Fruit fly (Drosophila melanogaster) whole organism, prepupa: ENCODE measurements around the gene CG45064.

Experiments
- Blimp-1 ChIP-seq: fragments of 200-800 bp; sonication (Bioruptor generic); optimal IDR thresholded peaks from 3 replicates; lab custom pipeline; 2017; ENCODE audit warnings: missing biosample characterization, missing genetic modification characterization, mild to moderate bottlenecking, moderate library complexity, missing genetic modification reagents
- CG10631 ChIP-seq: fragments of 200-800 bp; sonication (Bioruptor generic); optimal IDR thresholded peaks from 2 replicates; lab custom pipeline; 2016; ENCODE audit warnings: missing biosample characterization, missing genetic modification characterization
- CG10669 ChIP-seq: fragments of 200-800 bp; sonication (Bioruptor generic); optimal IDR thresholded peaks from 3 replicates; lab custom pipeline; 2018; ENCODE audit warnings: missing biosample characterization, mild to moderate bottlenecking, missing genetic modification characterization, moderate library complexity
- CG11294 ChIP-seq: fragments of 200-800 bp; sonication (Bioruptor generic); IDR thresholded peaks from 2 replicates; pipeline ENCODE4 v1.3.6; 2022; ENCODE audit warnings: missing biosample characterization, missing genetic modification characterization
- CG11762 ChIP-seq: fragments of 200-800 bp; sonication (Bioruptor generic); optimal IDR thresholded peaks from 3 replicates; lab custom pipeline; 2016; ENCODE audit warnings: missing biosample characterization, missing genetic modification characterization; ENCODE audit not compliant: insufficient read depth
- CG11902 ChIP-seq: fragments of 200-800 bp; sonication (Bioruptor generic); optimal IDR thresholded peaks from 3 replicates; lab custom pipeline; 2016; ENCODE audit warnings: missing biosample characterization, missing genetic modification characterization
- CG15336 ChIP-seq: fragments of 200-800 bp; sonication (Bioruptor generic); IDR thresholded peaks from 2 replicates; pipeline ENCODE4 v1.3.6; 2022; ENCODE audit warnings: missing biosample characterization, missing genetic modification characterization
- CG1621 ChIP-seq: fragments of 200-800 bp; sonication (Bioruptor generic); optimal IDR thresholded peaks from 3 replicates; lab custom pipeline; 2018; ENCODE audit warnings: missing biosample characterization, mild to moderate bottlenecking, missing genetic modification characterization
- CG16779 ChIP-seq: fragments of 200-800 bp; sonication (Bioruptor generic); optimal IDR thresholded peaks from 3 replicates; lab custom pipeline; 2017; ENCODE audit warnings: missing biosample characterization, mild to moderate bottlenecking, missing genetic modification characterization
- CG3032 ChIP-seq: fragments of 200-800 bp; optimal IDR thresholded peaks from 2 replicates; lab custom pipeline; 2019; ENCODE audit warnings: missing biosample characterization, mild to moderate bottlenecking, missing genetic modification characterization, moderate library complexity
- CG32006 ChIP-seq: fragments of 200-800 bp; sonication (Bioruptor generic); optimal IDR thresholded peaks from 3 replicates; lab custom pipeline; 2017; ENCODE audit warnings: missing biosample characterization, mild to moderate bottlenecking, missing genetic modification characterization
- CG34406 ChIP-seq: fragments of 200-800 bp; sonication (Bioruptor generic); optimal IDR thresholded peaks from 3 replicates; lab custom pipeline; 2016; ENCODE audit warnings: missing biosample characterization, missing genetic modification characterization
- CG3919 ChIP-seq: fragments of 200-800 bp; sonication (Bioruptor generic); optimal IDR thresholded peaks from 3 replicates; lab custom pipeline; 2016; ENCODE audit warnings: missing biosample characterization, missing genetic modification characterization
- CG4318 ChIP-seq: fragments of 200-800 bp; sonication (Bioruptor generic); optimal IDR thresholded peaks from 3 replicates; lab custom pipeline; 2017; ENCODE audit warnings: missing biosample characterization, mild to moderate bottlenecking, missing genetic modification characterization
- CG6163 ChIP-seq: fragments of 200-800 bp; sonication (Bioruptor generic); IDR thresholded peaks from 3 replicates; pipeline ENCODE4 v1.3.6; 2022; ENCODE audit warnings: missing biosample characterization, missing genetic modification characterization
- CG6276 ChIP-seq: fragments of 200-800 bp; sonication (Bioruptor generic); optimal IDR thresholded peaks from 2 replicates; lab custom pipeline; 2017; ENCODE audit warnings: missing biosample characterization, mild to moderate bottlenecking, missing genetic modification characterization
- CG6792 ChIP-seq: fragments of 200-800 bp; sonication (Bioruptor generic); optimal IDR thresholded peaks from 3 replicates; lab custom pipeline; 2016; ENCODE audit warnings: missing biosample characterization, missing genetic modification characterization
- CG6808 ChIP-seq: fragments of 200-800 bp; sonication (Bioruptor generic); optimal IDR thresholded peaks from 3 replicates; lab custom pipeline; 2017; ENCODE audit warnings: missing biosample characterization, missing genetic modification characterization, mild to moderate bottlenecking, moderate library complexity, missing genetic modification reagents
- CG6854 ChIP-seq: fragments of 200-800 bp; sonication (Bioruptor generic); optimal IDR thresholded peaks from 2 replicates; lab custom pipeline; 2017; ENCODE audit warnings: missing biosample characterization, mild to moderate bottlenecking, missing genetic modification characterization
- CG7368 ChIP-seq: fragments of 200-800 bp; sonication (Bioruptor generic); optimal IDR thresholded peaks from 3 replicates; lab custom pipeline; 2016; ENCODE audit warnings: missing biosample characterization, missing genetic modification characterization
- CG8119 ChIP-seq: fragments of 200-800 bp; sonication (Bioruptor generic); IDR thresholded peaks from 3 replicates; pipeline ENCODE4 v1.3.6; 2022; ENCODE audit warnings: missing biosample characterization, missing genetic modification characterization
- CG8319 ChIP-seq: fragments of 200-800 bp; sonication (Bioruptor generic); optimal IDR thresholded peaks from 3 replicates; lab custom pipeline; 2016; ENCODE audit warnings: missing biosample characterization, missing genetic modification characterization
- CG8632 ChIP-seq: fragments of 200-800 bp; sonication (Bioruptor generic); optimal IDR thresholded peaks from 3 replicates; lab custom pipeline; 2016; ENCODE audit warnings: missing biosample characterization, missing genetic modification characterization
- CG9139 ChIP-seq: fragments of 200-800 bp; sonication (Bioruptor generic); optimal IDR thresholded peaks from 3 replicates; lab custom pipeline; 2017; ENCODE audit warnings: missing biosample characterization, mild to moderate bottlenecking, missing genetic modification characterization
- Eip78C ChIP-seq: fragments of 200-800 bp; sonication (Bioruptor generic); peaks from one replicate; lab custom pipeline; 2016; ENCODE audit warnings: missing biosample characterization, missing genetic modification characterization
- Eip93F ChIP-seq: fragments of 200-800 bp; sonication (Bioruptor generic); optimal IDR thresholded peaks from 2 replicates; lab custom pipeline; 2016; ENCODE audit warnings: missing biosample characterization, mild to moderate bottlenecking, missing genetic modification characterization
- Ets21C ChIP-seq: fragments of 200-800 bp; sonication (Bioruptor generic); optimal IDR thresholded peaks from 3 replicates; lab custom pipeline; 2016; ENCODE audit warnings: missing biosample characterization, missing genetic modification characterization
- Ets96B ChIP-seq: fragments of 200-800 bp; optimal IDR thresholded peaks from 2 replicates; lab custom pipeline; 2019; ENCODE audit warnings: missing biosample characterization, mild to moderate bottlenecking, missing genetic modification characterization, moderate library complexity
- Gug ChIP-seq: fragments of 200-800 bp; sonication (Bioruptor generic); IDR thresholded peaks from 2 replicates; pipeline ENCODE4 v1.3.6; 2022; ENCODE audit warnings: missing biosample characterization, missing genetic modification characterization
- Hr38 ChIP-seq: sonication (Bioruptor generic); optimal IDR thresholded peaks from 2 replicates; lab custom pipeline; 2016; ENCODE audit warnings: missing biosample characterization, missing genetic modification characterization
- Hr4 ChIP-seq: fragments of 200-800 bp; sonication (Bioruptor generic); optimal IDR thresholded peaks from 3 replicates; lab custom pipeline; 2016; ENCODE audit warnings: missing biosample characterization, missing genetic modification characterization
- Lpt ChIP-seq: fragments of 200-800 bp; sonication (Bioruptor generic); optimal IDR thresholded peaks from 3 replicates; lab custom pipeline; 2016; ENCODE audit warnings: missing biosample characterization, missing genetic modification characterization
- Met ChIP-seq: fragments of 200-800 bp; sonication (Bioruptor generic); optimal IDR thresholded peaks from 3 replicates; lab custom pipeline; 2016; ENCODE audit warnings: missing biosample characterization, missing genetic modification characterization
- Smox ChIP-seq: fragments of 200-800 bp; sonication (Bioruptor generic); optimal IDR thresholded peaks from 3 replicates; lab custom pipeline; 2016; ENCODE audit warnings: missing biosample characterization, missing genetic modification characterization
- achi ChIP-seq: fragments of 200-800 bp; sonication (Bioruptor generic); optimal IDR thresholded peaks from 3 replicates; lab custom pipeline; 2016; ENCODE audit warnings: missing biosample characterization, missing genetic modification characterization
- cyc ChIP-seq: fragments of 200-800 bp; sonication (Bioruptor generic); optimal IDR thresholded peaks from 3 replicates; lab custom pipeline; 2016; ENCODE audit warnings: missing biosample characterization, missing genetic modification characterization
- dsx ChIP-seq: fragments of 200-800 bp; optimal IDR thresholded peaks from 3 replicates; lab custom pipeline; 2019; ENCODE audit warnings: missing biosample characterization, mild to moderate bottlenecking, missing genetic modification characterization, moderate library complexity; ENCODE audit not compliant: poor library complexity, severe bottlenecking
- eg ChIP-seq: fragments of 200-800 bp; sonication (Bioruptor generic); IDR thresholded peaks from 3 replicates; pipeline ENCODE4 v1.3.6; 2022; ENCODE audit warnings: missing biosample characterization, missing genetic modification characterization
- esn ChIP-seq: fragments of 200-800 bp; sonication (Bioruptor generic); optimal IDR thresholded peaks from 2 replicates; lab custom pipeline; 2016; ENCODE audit warnings: missing biosample characterization, mild to moderate bottlenecking, missing genetic modification characterization, moderate library complexity
- fd85E ChIP-seq: fragments of 200-800 bp; sonication (Bioruptor generic); optimal IDR thresholded peaks from 3 replicates; lab custom pipeline; 2016; ENCODE audit warnings: missing biosample characterization, missing genetic modification characterization
- fkh ChIP-seq: fragments of 200-800 bp; sonication (Bioruptor generic); optimal IDR thresholded peaks from 3 replicates; lab custom pipeline; 2017; ENCODE audit warnings: missing biosample characterization, mild to moderate bottlenecking, missing genetic modification characterization, moderate library complexity
- lz ChIP-seq: fragments of 200-800 bp; sonication (Bioruptor generic); optimal IDR thresholded peaks from 3 replicates; lab custom pipeline; 2016; ENCODE audit warnings: missing biosample characterization, missing genetic modification characterization
- net ChIP-seq: fragments of 200-800 bp; sonication (Bioruptor generic); optimal IDR thresholded peaks from 3 replicates; lab custom pipeline; 2016; ENCODE audit warnings: missing biosample characterization, missing genetic modification characterization
- pdm3 ChIP-seq: fragments of 200-800 bp; sonication (Bioruptor generic); optimal IDR thresholded peaks from 3 replicates; lab custom pipeline; 2016; ENCODE audit warnings: missing biosample characterization, missing genetic modification characterization
- salr ChIP-seq, 2 experiments: fragments of 200-800 bp; sonication (Bioruptor generic); optimal IDR thresholded peaks; 3 replicates each; lab custom pipeline; 2016 to 2018; ENCODE audit warnings: missing biosample characterization in 2 of 2, missing genetic modification characterization in 2 of 2, mild to moderate bottlenecking in 1 of 2
- spab ChIP-seq: fragments of 200-800 bp; sonication (Bioruptor generic); optimal IDR thresholded peaks from 2 replicates; lab custom pipeline; 2017; ENCODE audit warnings: missing biosample characterization, mild to moderate bottlenecking, missing genetic modification characterization, missing genetic modification reagents
- svp ChIP-seq: fragments of 200-800 bp; sonication (Bioruptor generic); peaks from one replicate; lab custom pipeline; 2016; ENCODE audit warnings: missing biosample characterization, missing genetic modification characterization
- topi ChIP-seq: fragments of 200-800 bp; sonication (Bioruptor generic); optimal IDR thresholded peaks from 3 replicates; lab custom pipeline; 2016; ENCODE audit warnings: missing biosample characterization, missing genetic modification characterization
- vri ChIP-seq: fragments of 200-800 bp; sonication (Bioruptor generic); optimal IDR thresholded peaks from 3 replicates; lab custom pipeline; 2016; ENCODE audit warnings: missing biosample characterization, mild to moderate bottlenecking, missing genetic modification characterization

Gene CG45064

dm6 chrX:14905499-14906044 is 23.2 kb upstream of the CG45064 start, which contains the start of gene CG9512:
TSS of gene CG9512 (minus strand) at chrX:14905549.
- TF ChIP-seq vri (GFP tag; lab: Kevin White, UChicago): peak; percentile 87
- peak; percentile 68 for TF ChIP-seq svp
- TF ChIP-seq CG6792: no peak
- peak; percentile 34 for TF ChIP-seq fkh (GFP tag; lab: Kevin White, UChicago)
- TF ChIP-seq, all 60 proteins: peak for 3

- TF ChIP-seq CG6163 (GFP tag; lab: Robert Waterston, UW): 0 out of 3 replicates have a peak, but pooled peaks have one; percentile 24
- no peak for TF ChIP-seq CG3032 (tag; lab: Kevin White, UChicago)
- TF ChIP-seq dsx (GFP tag; lab: Kevin White, UChicago): no peak
- TF ChIP-seq svp: peak; percentile 75
- TF ChIP-seq CG4318 (GFP tag; lab: Kevin White, UChicago): peak; percentile 46
- peak; percentile 79 for TF ChIP-seq CG34406 (GFP tag; lab: Kevin White, UChicago)
- peak; percentile 73 for TF ChIP-seq Smox (GFP tag; lab: Kevin White, UChicago)
- peak; percentile 81 for TF ChIP-seq CG6792
- TF ChIP-seq CG16779: peak; percentile 23
- peak; percentile 69 for TF ChIP-seq CG3919 (GFP tag; lab: Kevin White, UChicago)
- TF ChIP-seq cyc (GFP tag; lab: Kevin White, UChicago): peak; percentile 74
- no peak for TF ChIP-seq Eip93F (GFP tag; lab: Kevin White, UChicago)
- no peak for TF ChIP-seq Gug (GFP tag; lab: Robert Waterston, UW)
- no peak for TF ChIP-seq spab (GFP tag; lab: Kevin White, UChicago)
- TF ChIP-seq fkh (GFP tag; lab: Kevin White, UChicago): no peak
- TF ChIP-seq Blimp-1 (GFP tag; lab: Kevin White, UChicago): peak; percentile 46
- TF ChIP-seq CG15336: peak; percentile 70
- TF ChIP-seq Eip78C (GFP tag; lab: Kevin White, UChicago): peak; percentile 82
- TF ChIP-seq net (GFP tag; lab: Kevin White, UChicago): peak; percentile 59
- peak; percentile 58 for TF ChIP-seq Ets21C
- TF ChIP-seq CG11902 (GFP tag; lab: Kevin White, UChicago): peak; percentile 76
- peak; percentile 72 for TF ChIP-seq achi (GFP tag; lab: Kevin White, UChicago)
- TF ChIP-seq Ets96B (tag; lab: Kevin White, UChicago): no peak
- TF ChIP-seq Met (GFP tag; lab: Kevin White, UChicago): peak; percentile 79
- TF ChIP-seq CG6276 (GFP tag; lab: Kevin White, UChicago): peak; percentile 62
- TF ChIP-seq CG9139 (GFP tag; lab: Kevin White, UChicago): no peak
- peak; percentile 2 for TF ChIP-seq CG6808 (GFP tag; lab: Kevin White, UChicago)
- peak; percentile 59 for TF ChIP-seq lz (GFP tag; lab: Kevin White, UChicago)
- TF ChIP-seq CG8119 (GFP tag; lab: Robert Waterston, UW): peak; percentile 77
- peak; percentile 81 for TF ChIP-seq pdm3
- peak; percentile 78 for TF ChIP-seq CG32006 (GFP tag; lab: Kevin White, UChicago)
- peak; percentile 33 for TF ChIP-seq Lpt (GFP tag; lab: Kevin White, UChicago)
- TF ChIP-seq CG11762 (GFP tag; lab: Kevin White, UChicago): peak; percentile 55
- peak; percentile 24 for TF ChIP-seq CG10669 (GFP tag; lab: Kevin White, UChicago)
- peak; percentile 13 for TF ChIP-seq fd85E (GFP tag; lab: Kevin White, UChicago)
- peak; percentile 75 for TF ChIP-seq CG8632 (GFP tag; lab: Kevin White, UChicago)
- TF ChIP-seq salr (GFP tag; optimal IDR thresholded peaks at IDR 0.05; lab: Kevin White, UChicago): no peak
- TF ChIP-seq CG11294: no peak; the same call in 1 of the 2 replicates
- peak; percentile 20 for TF ChIP-seq CG6854 (GFP tag; lab: Kevin White, UChicago)
- no peak for TF ChIP-seq Hr38 (GFP tag; lab: Kevin White, UChicago)
- TF ChIP-seq CG10631 (GFP tag; lab: Kevin White, UChicago): peak; percentile 27
- TF ChIP-seq eg: peak; percentile 7; the same call in 1 of the 3 replicates
- TF ChIP-seq CG8319 (GFP tag; lab: Kevin White, UChicago): peak; percentile 66
- peak; percentile 81 for TF ChIP-seq esn
- TF ChIP-seq Hr4 (GFP tag; lab: Kevin White, UChicago): peak; percentile 8
- no peak for TF ChIP-seq CG1621 (tag; lab: Kevin White, UChicago)
- TF ChIP-seq vri (GFP tag; lab: Kevin White, UChicago): no peak
- TF ChIP-seq topi (GFP tag; lab: Kevin White, UChicago): peak; percentile 70
- TF ChIP-seq CG7368 (GFP tag; lab: Kevin White, UChicago): peak; percentile 60
These were observed 15.2 kb upstream of the CG45064 start for dm6 chrX:14897592-14897991.
